Fruit fly (Drosophila melanogaster): ENCODE measurements around the gene CG3407.

CG3407 gene

dm6 chr2L:3853507-3854030, 40.4 kb upstream of the CG3407 start:
- TF ChIP-seq CG32121 (GFP tag; IDR thresholded peaks at IDR 0.05): 0 out of 2 replicates have a peak, but pooled peaks have one; percentile 34
- TF ChIP-seq CG13204 (GFP tag; optimal IDR thresholded peaks at IDR 0.05): no peak
- TF ChIP-seq CG8159 (tag; optimal IDR thresholded peaks at IDR 0.05): peak; percentile 31
- TF ChIP-seq CG15710 (tag; optimal IDR thresholded peaks at IDR 0.05): peak; percentile 9
- TF ChIP-seq CG9948 (tag; optimal IDR thresholded peaks at IDR 0.05): peak; percentile 11
- TF ChIP-seq Ets98B (GFP tag; IDR thresholded peaks at IDR 0.05): peak; percentile 33; the same call in 1 of the 2 replicates
- TF ChIP-seq gl (tag; optimal IDR thresholded peaks at IDR 0.05): no peak
- peak; percentile 5 for TF ChIP-seq CG8301 (tag; optimal IDR thresholded peaks at IDR 0.05)
- TF ChIP-seq Snoo (tag; optimal IDR thresholded peaks at IDR 0.05): no peak
- TF ChIP-seq CG14655 (GFP tag; optimal IDR thresholded peaks at IDR 0.05): peak; percentile 35
- TF ChIP-seq CG34367 (tag; optimal IDR thresholded peaks at IDR 0.05): no peak
- peak; percentile 17 for TF ChIP-seq CG17806 (tag; optimal IDR thresholded peaks at IDR 0.05)
- TF ChIP-seq EcR (GFP tag; optimal IDR thresholded peaks at IDR 0.05): no peak
- TF ChIP-seq CG10348 (GFP tag; IDR thresholded peaks at IDR 0.05): no peak
- TF ChIP-seq Pif1A (GFP tag; optimal IDR thresholded peaks at IDR 0.05): no peak
- 0 out of 3 replicates have a peak, but pooled peaks have one; percentile 24 for TF ChIP-seq CG4496 (GFP tag; IDR thresholded peaks at IDR 0.05)
- no peak for TF ChIP-seq D1 (tag; optimal IDR thresholded peaks at IDR 0.05)
- TF ChIP-seq fd96Ca (GFP tag; IDR thresholded peaks at IDR 0.05): 0 out of 3 replicates have a peak, but pooled peaks have one; percentile 10
- no peak for TF ChIP-seq CG12605 (GFP tag; IDR thresholded peaks at IDR 0.05)
- no peak for TF ChIP-seq rn (GFP tag; IDR thresholded peaks at IDR 0.05)
- no peak for TF ChIP-seq Pif1B (GFP tag; optimal IDR thresholded peaks at IDR 0.05)

dm6 chr2L:3852120-3852519, 38.9 kb upstream of the CG3407 start:
- TF ChIP-seq CG9948 (tag; optimal IDR thresholded peaks at IDR 0.05) (peak; percentile 18), Ets98B (GFP tag; IDR thresholded peaks at IDR 0.05) (no peak), CG34367 (tag; optimal IDR thresholded peaks at IDR 0.05) (peak; percentile 24), CG14655 (GFP tag; optimal IDR thresholded peaks at IDR 0.05) (peak; percentile 2), CG32121 (GFP tag; IDR thresholded peaks at IDR 0.05) (no peak), CG8159 (tag; optimal IDR thresholded peaks at IDR 0.05) (peak; percentile 22), CG17806 (tag; optimal IDR thresholded peaks at IDR 0.05) (peak; percentile 19), CG15710 (tag; optimal IDR thresholded peaks at IDR 0.05) (peak; percentile 35)

- TF ChIP-seq CG15710 (tag; optimal IDR thresholded peaks at IDR 0.05) (peak; percentile 10), CG8159 (tag; optimal IDR thresholded peaks at IDR 0.05) (peak; percentile 42), CG34367 (tag; optimal IDR thresholded peaks at IDR 0.05) (no peak), CG17806 (tag; optimal IDR thresholded peaks at IDR 0.05) (peak; percentile 1)
These were observed 38.1 kb upstream of the CG3407 start for dm6 chr2L:3851308-3851707.

dm6 chr2L:3847908-3848307, 34.7 kb upstream of the CG3407 start:
- peak; percentile 25 for TF ChIP-seq CG9948 (tag; optimal IDR thresholded peaks at IDR 0.05)
- peak; percentile 24 for TF ChIP-seq CG17806 (tag; optimal IDR thresholded peaks at IDR 0.05)
- TF ChIP-seq CG15710 (tag; optimal IDR thresholded peaks at IDR 0.05): peak; percentile 19
- peak; percentile 42 for TF ChIP-seq CG8159 (tag; optimal IDR thresholded peaks at IDR 0.05)
- peak; percentile 8 for TF ChIP-seq CG8301 (tag; optimal IDR thresholded peaks at IDR 0.05)
- TF ChIP-seq CG10348 (GFP tag; IDR thresholded peaks at IDR 0.05): no peak
- no peak for TF ChIP-seq rn (GFP tag; IDR thresholded peaks at IDR 0.05)
- peak; percentile 46 for TF ChIP-seq CG14655 (GFP tag; optimal IDR thresholded peaks at IDR 0.05)
- TF ChIP-seq CG13204 (GFP tag; optimal IDR thresholded peaks at IDR 0.05): no peak
- no peak for TF ChIP-seq CG34367 (tag; optimal IDR thresholded peaks at IDR 0.05)
- no peak for TF ChIP-seq Pif1A (GFP tag; optimal IDR thresholded peaks at IDR 0.05)

- TF ChIP-seq Snoo (tag; optimal IDR thresholded peaks at IDR 0.05): no peak
- TF ChIP-seq Pif1B (GFP tag; optimal IDR thresholded peaks at IDR 0.05): no peak
- no peak for TF ChIP-seq CG14655 (GFP tag; optimal IDR thresholded peaks at IDR 0.05)
These were observed 33.3 kb upstream of the CG3407 start for dm6 chr2L:3846520-3846919.

dm6 chr2L:3844898-3845713, 31.9 kb upstream of the CG3407 start:
- peak; percentile 1 for TF ChIP-seq CG8159 (tag; optimal IDR thresholded peaks at IDR 0.05)
- no peak for TF ChIP-seq CG9948 (tag; optimal IDR thresholded peaks at IDR 0.05)
- no peak for TF ChIP-seq CG4496 (GFP tag; IDR thresholded peaks at IDR 0.05)

- 0 out of 2 replicates have a peak, but pooled peaks have one; percentile 13 for TF ChIP-seq CG12605 (GFP tag; IDR thresholded peaks at IDR 0.05)
- TF ChIP-seq Pif1B (GFP tag; optimal IDR thresholded peaks at IDR 0.05): no peak
- TF ChIP-seq CG15710 (tag; optimal IDR thresholded peaks at IDR 0.05): peak; percentile 16
- no peak for TF ChIP-seq EcR (GFP tag; optimal IDR thresholded peaks at IDR 0.05)
- TF ChIP-seq CG14655 (GFP tag; optimal IDR thresholded peaks at IDR 0.05): no peak
These were observed 30.9 kb upstream of the CG3407 start for dm6 chr2L:3844135-3844534.
